Fruit fly (Drosophila melanogaster) whole organism, embryonic: ENCODE data around the gene CG31793.

Experiments used
- Aef1 ChIP-seq: fragments of 200-800 bp; sonication (Bioruptor generic); IDR thresholded peaks from 3 replicates; pipeline ENCODE4 v1.3.6; 2022; ENCODE audit warnings: missing biosample characterization, missing genetic modification characterization
- CG11456 ChIP-seq: fragments of 200-800 bp; sonication (Bioruptor generic); IDR thresholded peaks from 3 replicates; pipeline ENCODE4 v1.3.6; 2022; ENCODE audit warnings: missing biosample characterization, missing genetic modification characterization
- CG12104 ChIP-seq: fragments of 200-800 bp; sonication (Bioruptor generic); optimal IDR thresholded peaks from 3 replicates; lab custom pipeline; 2016; ENCODE audit warnings: missing biosample characterization, missing genetic modification characterization
- CG12155 ChIP-seq: fragments of 200-800 bp; sonication (Bioruptor generic); optimal IDR thresholded peaks from 3 replicates; lab custom pipeline; 2016; ENCODE audit warnings: missing biosample characterization, missing genetic modification characterization
- CG12391 ChIP-seq: fragments of 200-800 bp; sonication (Bioruptor generic); optimal IDR thresholded peaks from 3 replicates; lab custom pipeline; 2018; ENCODE audit warnings: missing biosample characterization, mild to moderate bottlenecking, missing genetic modification characterization, moderate library complexity
- CG12659 ChIP-seq: fragments of 200-800 bp; sonication (Bioruptor generic); optimal IDR thresholded peaks from 3 replicates; lab custom pipeline; 2017; ENCODE audit warnings: mild to moderate bottlenecking, missing biosample characterization, missing genetic modification reagents, missing genetic modification characterization
- CG13894 ChIP-seq: fragments of 200-800 bp; sonication (Bioruptor generic); optimal IDR thresholded peaks from 3 replicates; lab custom pipeline; 2018; ENCODE audit warnings: missing biosample characterization, mild to moderate bottlenecking, missing genetic modification characterization, moderate library complexity
- CG14050 ChIP-seq: fragments of 200-800 bp; sonication (Bioruptor generic); IDR thresholded peaks from 3 replicates; pipeline ENCODE4 v1.3.6; 2022; ENCODE audit warnings: missing biosample characterization, missing genetic modification characterization
- CG14710 ChIP-seq: fragments of 200-800 bp; sonication (Bioruptor generic); optimal IDR thresholded peaks from 3 replicates; lab custom pipeline; 2019; ENCODE audit warnings: missing biosample characterization, mild to moderate bottlenecking, missing genetic modification characterization, moderate library complexity
- CG15073 ChIP-seq: fragments of 200-800 bp; sonication (Bioruptor generic); optimal IDR thresholded peaks from 2 replicates; lab custom pipeline; 2016; ENCODE audit warnings: missing biosample characterization, missing genetic modification characterization
- CG17361 ChIP-seq: fragments of 200-800 bp; sonication (Bioruptor generic); IDR thresholded peaks from 3 replicates; pipeline ENCODE4 v1.3.6; 2022; ENCODE audit warnings: missing biosample characterization, missing genetic modification characterization
- CG1792 ChIP-seq: fragments of 200-800 bp; sonication (Bioruptor generic); optimal IDR thresholded peaks from 2 replicates; lab custom pipeline; 2016; ENCODE audit warnings: missing biosample characterization, missing genetic modification characterization
- CG2120 ChIP-seq: fragments of 200-800 bp; sonication (Bioruptor generic); optimal IDR thresholded peaks from 3 replicates; lab custom pipeline; 2016; ENCODE audit warnings: missing biosample characterization, missing genetic modification characterization
- CG32532 ChIP-seq: fragments of 200-800 bp; sonication (Bioruptor generic); IDR thresholded peaks from 2 replicates; pipeline ENCODE4 v1.3.6; 2022; ENCODE audit warnings: missing biosample characterization, missing genetic modification characterization
- CG33557 ChIP-seq: fragments of 200-800 bp; sonication (Bioruptor generic); optimal IDR thresholded peaks from 2 replicates; lab custom pipeline; 2019; ENCODE audit warnings: missing biosample characterization, mild to moderate bottlenecking, missing genetic modification characterization, moderate library complexity
- CG34224 ChIP-seq: fragments of 200-800 bp; sonication (Bioruptor generic); IDR thresholded peaks from 3 replicates; pipeline ENCODE4 v1.3.6; 2022; ENCODE audit warnings: missing biosample characterization, missing genetic modification characterization; ENCODE audit not compliant: partially characterized antibody
- CG34376 ChIP-seq: fragments of 200-800 bp; sonication (Bioruptor generic); optimal IDR thresholded peaks from 2 replicates; lab custom pipeline; 2018; ENCODE audit warnings: missing biosample characterization, mild to moderate bottlenecking, missing genetic modification characterization
- CG3726 ChIP-seq: fragments of 200-800 bp; sonication (Bioruptor generic); IDR thresholded peaks from 3 replicates; pipeline ENCODE4, ENCODE4 v1.3.6; 2022; ENCODE audit warnings: missing biosample characterization, missing genetic modification characterization
- CG3847 ChIP-seq: fragments of 200-800 bp; sonication (Bioruptor generic); IDR thresholded peaks from 2 replicates; pipeline ENCODE4 v1.3.6; 2022; ENCODE audit warnings: missing biosample characterization, missing genetic modification characterization
- CG6683 ChIP-seq: fragments of 200-800 bp; sonication (Bioruptor generic); optimal IDR thresholded peaks from 2 replicates; lab custom pipeline; 2017; ENCODE audit warnings: missing biosample characterization, mild to moderate bottlenecking, missing genetic modification characterization, missing genetic modification reagents
- CG6689 ChIP-seq: fragments of 200-800 bp; sonication (Bioruptor generic); IDR thresholded peaks from 2 replicates; pipeline ENCODE4 v1.3.6; 2022; ENCODE audit warnings: missing biosample characterization, missing genetic modification characterization
- CG7372 ChIP-seq: fragments of 200-800 bp; sonication (Bioruptor generic); IDR thresholded peaks from 2 replicates; pipeline ENCODE4 v1.3.6; 2022; ENCODE audit warnings: missing biosample characterization, missing genetic modification characterization
- CG9727 ChIP-seq: fragments of 200-800 bp; sonication (Bioruptor generic); optimal IDR thresholded peaks from 3 replicates; lab custom pipeline; 2017; ENCODE audit warnings: missing biosample characterization, mild to moderate bottlenecking, missing genetic modification characterization
- CoRest ChIP-seq: fragments of 200-800 bp; sonication (Bioruptor generic); optimal IDR thresholded peaks from 3 replicates; lab custom pipeline; 2018; ENCODE audit warnings: missing biosample characterization, mild to moderate bottlenecking, missing genetic modification characterization, moderate library complexity
- Fer2 ChIP-seq: fragments of 200-800 bp; sonication (Bioruptor generic); optimal IDR thresholded peaks from 2 replicates; lab custom pipeline; 2018; ENCODE audit warnings: missing biosample characterization, mild to moderate bottlenecking, missing genetic modification characterization, moderate library complexity
- Gug ChIP-seq: fragments of 200-800 bp; sonication (Bioruptor generic); IDR thresholded peaks from 4 replicates; pipeline ENCODE4 v1.3.6; 2022; ENCODE audit warnings: missing biosample characterization, missing genetic modification characterization
- HLH3B ChIP-seq: fragments of 200-800 bp; sonication (Bioruptor generic); IDR thresholded peaks from 2 replicates; pipeline ENCODE4 v1.3.6; 2022; ENCODE audit warnings: missing biosample characterization, missing genetic modification characterization
- HmgZ ChIP-seq: fragments of 200-800 bp; sonication (Bioruptor generic); optimal IDR thresholded peaks from 2 replicates; lab custom pipeline; 2018; ENCODE audit warnings: missing biosample characterization, mild to moderate bottlenecking, missing genetic modification characterization
- Hmx ChIP-seq: fragments of 200-800 bp; sonication (Bioruptor generic); optimal IDR thresholded peaks from 2 replicates; lab custom pipeline; 2016; ENCODE audit warnings: missing biosample characterization, missing genetic modification characterization
- Hr51 ChIP-seq, 2 experiments: fragments of 200-800 bp; sonication (Bioruptor generic); optimal IDR thresholded peaks; 2 replicates in 1 of 2; 3 replicates in 1 of 2; lab custom pipeline; 2016 to 2018; ENCODE audit warnings: missing biosample characterization in 2 of 2, missing genetic modification characterization in 2 of 2, mild to moderate bottlenecking in 1 of 2, moderate library complexity in 1 of 2
- Hr78 ChIP-seq, 2 experiments: fragments of 200-800 bp in 1 of 2; fragments of >200 bp in 1 of 2; sonication (Bioruptor generic) in 1 of 2; optimal IDR thresholded peaks; 2 replicates each; lab custom pipeline; 2017 to 2019; ENCODE audit warnings: missing biosample characterization in 2 of 2, missing genetic modification characterization in 2 of 2, mild to moderate bottlenecking in 1 of 2, moderate library complexity in 1 of 2
- Kr ChIP-seq: fragments of 200-800 bp; sonication (Bioruptor generic); optimal IDR thresholded peaks from 2 replicates; lab custom pipeline; 2017; ENCODE audit warnings: missing biosample characterization, mild to moderate bottlenecking, missing genetic modification characterization
- al ChIP-seq: fragments of 200-800 bp; sonication (Bioruptor generic); IDR thresholded peaks from 2 replicates; pipeline ENCODE4 v1.3.6; 2022; ENCODE audit warnings: missing biosample characterization, missing genetic modification characterization
- br ChIP-seq: fragments of >200 bp; optimal IDR thresholded peaks from 2 replicates; lab custom pipeline; 2017
- crp ChIP-seq, 2 experiments: fragments of 200-800 bp; sonication (Bioruptor generic); optimal IDR thresholded peaks; 2 replicates in 1 of 2; 3 replicates in 1 of 2; lab custom pipeline; 2017; ENCODE audit warnings: missing biosample characterization in 2 of 2, missing genetic modification characterization in 2 of 2, mild to moderate bottlenecking in 1 of 2, moderate library complexity in 1 of 2
- dati ChIP-seq: fragments of 200-800 bp; sonication (Bioruptor generic); IDR thresholded peaks from 2 replicates; pipeline ENCODE4 v1.3.6; 2022; ENCODE audit warnings: missing biosample characterization, missing genetic modification characterization
- fd3F ChIP-seq: fragments of 200-800 bp; sonication (Bioruptor generic); optimal IDR thresholded peaks from 2 replicates; lab custom pipeline; 2018; ENCODE audit warnings: missing biosample characterization, mild to moderate bottlenecking, missing genetic modification characterization, moderate library complexity
- fd96Cb ChIP-seq: fragments of 200-800 bp; sonication (Bioruptor generic); optimal IDR thresholded peaks from 2 replicates; lab custom pipeline; 2018; ENCODE audit warnings: missing biosample characterization, mild to moderate bottlenecking, missing genetic modification characterization, moderate library complexity
- gcm2 ChIP-seq: fragments of 200-800 bp; sonication (Bioruptor generic); optimal IDR thresholded peaks from 2 replicates; lab custom pipeline; 2016; ENCODE audit warnings: missing biosample characterization, missing genetic modification characterization
- grau ChIP-seq: fragments of 200-800 bp; optimal IDR thresholded peaks from 3 replicates; lab custom pipeline; 2019; ENCODE audit warnings: missing biosample characterization, mild to moderate bottlenecking, missing genetic modification characterization, moderate library complexity
- luna ChIP-seq: fragments of 200-800 bp; sonication (Bioruptor generic); optimal IDR thresholded peaks from 2 replicates; lab custom pipeline; 2016; ENCODE audit warnings: missing biosample characterization, missing genetic modification characterization
- mam ChIP-seq: fragments of 200-800 bp; sonication (Bioruptor generic); optimal IDR thresholded peaks from 3 replicates; lab custom pipeline; 2016; ENCODE audit warnings: missing biosample characterization, missing genetic modification characterization
- nom ChIP-seq: fragments of 200-800 bp; sonication (Bioruptor generic); optimal IDR thresholded peaks from 2 replicates; lab custom pipeline; 2017; ENCODE audit warnings: missing biosample characterization, missing genetic modification characterization, mild to moderate bottlenecking, moderate library complexity, missing genetic modification reagents
- otp ChIP-seq: fragments of 200-800 bp; sonication (Bioruptor generic); IDR thresholded peaks from 3 replicates; pipeline ENCODE4, ENCODE4 v1.3.6; 2022; ENCODE audit warnings: missing biosample characterization, missing genetic modification characterization
- pan ChIP-seq, 4 experiments: fragments of >200 bp in 3 of 4; fragments of 200-800 bp in 1 of 4; sonication (Bioruptor generic) in 1 of 4; optimal IDR thresholded peaks in 3 of 4; IDR thresholded peaks in 1 of 4; 2 replicates each; pipeline versions ENCODE4 v1.3.6 to Lab custom; 2017 to 2022; ENCODE audit warnings: missing biosample characterization in 2 of 4, missing genetic modification characterization in 2 of 4, mixed read lengths in 1 of 4
- slbo ChIP-seq: fragments of 200-800 bp; sonication (Bioruptor generic); IDR thresholded peaks from 2 replicates; pipeline ENCODE4 v1.3.6; 2022; ENCODE audit warnings: missing biosample characterization, missing genetic modification characterization
- stc ChIP-seq: fragments of 200-800 bp; sonication (Bioruptor generic); IDR thresholded peaks from 2 replicates; pipeline ENCODE4 v1.3.6; 2022; ENCODE audit warnings: missing biosample characterization, missing genetic modification characterization
- vnd ChIP-seq: fragments of 200-800 bp; sonication (Bioruptor generic); IDR thresholded peaks from 3 replicates; pipeline ENCODE4 v1.3.6; 2022; ENCODE audit warnings: missing biosample characterization, missing genetic modification characterization; ENCODE audit not compliant: partially characterized antibody
- z ChIP-seq: fragments of 200-800 bp; sonication (Bioruptor generic); IDR thresholded peaks from 3 replicates; pipeline ENCODE4 v1.3.6; 2022; ENCODE audit warnings: missing biosample characterization, missing genetic modification characterization

CG31793 gene

DNA sequence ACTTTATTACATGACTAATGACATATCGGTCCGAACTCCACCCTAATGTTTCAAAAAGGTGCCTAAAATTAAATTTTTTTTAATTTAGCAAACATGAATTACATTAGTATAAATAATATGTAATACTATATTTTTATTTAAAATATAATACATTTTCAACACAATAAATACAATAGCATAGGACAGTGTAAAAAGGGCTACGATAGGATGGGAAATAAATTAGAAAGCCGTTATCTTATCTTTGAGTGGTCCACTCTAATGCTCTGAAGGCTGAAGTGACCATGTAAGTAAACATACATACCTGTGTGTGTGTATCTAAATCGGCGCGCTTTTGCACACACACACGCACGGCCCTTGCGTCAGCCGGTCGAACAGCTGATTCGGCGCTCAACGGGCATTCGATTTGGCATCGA, at the start of gene CG31793 (continued):
- TF ChIP-seq CG6683 (GFP tag; lab: Kevin White, UChicago) (peak; percentile 52), fd96Cb (tag; lab: Kevin White, UChicago) (peak; percentile 26), CG13894 (tag; lab: Kevin White, UChicago) (peak; percentile 72), Kr (no peak), CG32532 (GFP tag; lab: Robert Waterston, UW) (peak; percentile 71; the same call in 1 of the 2 replicates), CG17361 (GFP tag; lab: Robert Waterston, UW) (peak; percentile 68; the same call in 2 of the 3 replicates), otp (GFP tag; lab: Robert Waterston, UW) (no peak), Fer2 (tag; lab: Kevin White, UChicago) (no peak), Aef1 (GFP tag; lab: Robert Waterston, UW) (0 out of 3 replicates have a peak, but pooled peaks have one; percentile 16), CG15073 (GFP tag; lab: Kevin White, UChicago) (no peak), stc (no peak), Hr78 (GFP tag; optimal IDR thresholded peaks at IDR 0.05; lab: Kevin White, UChicago) (no peak), CG12659 (peak; percentile 65), CG12104 (GFP tag; lab: Kevin White, UChicago) (peak; percentile 10), CG14710 (peak; percentile 2), Gug (GFP tag; lab: Robert Waterston, UW) (no peak), dati (GFP tag; lab: Robert Waterston, UW) (no peak), CG33557 (GFP tag; lab: Kevin White, UChicago) (no peak), CG1792 (no peak), crp (GFP tag; optimal IDR thresholded peaks at IDR 0.05; lab: Kevin White, UChicago) (peak in 1 of 2 experiments; percentile 81), nom (GFP tag; lab: Kevin White, UChicago) (no peak), grau (tag; lab: Kevin White, UChicago) (peak; percentile 72), al (GFP tag; lab: Robert Waterston, UW) (no peak), CG9727 (GFP tag; lab: Kevin White, UChicago) (peak; percentile 51), pan (optimal IDR thresholded peaks at IDR 0.05; lab: Kevin White, UChicago) (no peak), pan (GFP tag; optimal IDR thresholded peaks at IDR 0.05 in 1 of 2, IDR thresholded peaks at IDR 0.05 in 1 of 2) (peak in 1 of 2 experiments; percentile 63), CG3726 (GFP tag; lab: Robert Waterston, UW) (no peak), CG12391 (peak; percentile 59), CG11456 (GFP tag; lab: Robert Waterston, UW) (peak; percentile 53; the same call in 1 of the 3 replicates), CG2120 (GFP tag; lab: Kevin White, UChicago) (peak; percentile 33), HmgZ (tag; lab: Kevin White, UChicago) (peak; percentile 53), vnd (GFP tag; lab: Robert Waterston, UW) (0 out of 3 replicates have a peak, but pooled peaks have one; percentile 42), mam (no peak), CG6689 (GFP tag; lab: Robert Waterston, UW) (peak; percentile 39; the same call in 1 of the 2 replicates), CG34376 (peak; percentile 66), br (lab: Kevin White, UChicago) (no peak), CG12155 (GFP tag; lab: Kevin White, UChicago) (peak; percentile 32), slbo (GFP tag; lab: Robert Waterston, UW) (peak; percentile 47; the same call in 1 of the 2 replicates), luna (GFP tag; lab: Kevin White, UChicago) (no peak), CG7372 (no peak), CG3847 (GFP tag; lab: Robert Waterston, UW) (0 out of 2 replicates have a peak, but pooled peaks have one; percentile 12), Hr51 (GFP tag; optimal IDR thresholded peaks at IDR 0.05; lab: Kevin White, UChicago) (peak in 1 of 2 experiments; percentile 79), CG34224 (GFP tag; lab: Robert Waterston, UW) (peak; percentile 52; the same call in 2 of the 3 replicates), HLH3B (GFP tag; lab: Robert Waterston, UW) (peak; percentile 25; the same call in 1 of the 2 replicates), fd3F (peak; percentile 45), z (GFP tag; lab: Robert Waterston, UW) (no peak), CoRest (tag; lab: Kevin White, UChicago) (peak; percentile 65), gcm2 (no peak), CG14050 (GFP tag; lab: Robert Waterston, UW) (peak; percentile 12; the same call in 1 of the 3 replicates), Hmx (GFP tag; lab: Kevin White, UChicago) (no peak)
